Fruit fly (Drosophila melanogaster): ENCODE measurements around the gene CtsB.
A peak's percentile ranks its signal among the peaks of the same experiment; 100 is the strongest.

The CtsB gene

dm6 chrX:13805554-13805953 lies 23.6 kb upstream of the CtsB start:
- TF ChIP-seq CG17801 (GFP tag; optimal IDR thresholded peaks at IDR 0.05; ENCODE audit: partially characterized antibody) = no peak

dm6 chrX:13804398-13804797 lies 22.4 kb upstream of the CtsB start:
- no peak for TF ChIP-seq CG17801 (GFP tag; optimal IDR thresholded peaks at IDR 0.05; ENCODE audit: partially characterized antibody)

- TF ChIP-seq CG17801 (GFP tag; optimal IDR thresholded peaks at IDR 0.05; ENCODE audit: partially characterized antibody) = no peak
Observed at dm6 chrX:13800680-13801079, 18.7 kb upstream of the CtsB start.

- TF ChIP-seq CG17801 (GFP tag; optimal IDR thresholded peaks at IDR 0.05; ENCODE audit: partially characterized antibody) = no peak
Observed at dm6 chrX:13797538-13797937, 15.6 kb upstream of the CtsB start, which contains the start of gene CG10996. Gene CG10996, minus strand, starts transcription at chrX:13797638.

dm6 chrX:13792463-13792862 lies 10.5 kb upstream of the CtsB start:
- TF ChIP-seq CG17801 (GFP tag; optimal IDR thresholded peaks at IDR 0.05; ENCODE audit: partially characterized antibody) = no peak

dm6 chrX:13791011-13791410 lies 9.0 kb upstream of the CtsB start, which contains the start of gene CG10993:
Gene CG10993, minus strand, starts transcription at chrX:13791111.
- no peak for TF ChIP-seq CG17801 (GFP tag; optimal IDR thresholded peaks at IDR 0.05; ENCODE audit: partially characterized antibody)

- TF ChIP-seq CG17801 (GFP tag; optimal IDR thresholded peaks at IDR 0.05; ENCODE audit: partially characterized antibody) = no peak
Observed at dm6 chrX:13788973-13789682, 7.2 kb upstream of the CtsB start.

- TF ChIP-seq CG17801 (GFP tag; optimal IDR thresholded peaks at IDR 0.05; ENCODE audit: partially characterized antibody) = no peak
Observed at dm6 chrX:13787282-13787850, 5.4 kb upstream of the CtsB start.

dm6 chrX:13786037-13786667 lies 4.2 kb upstream of the CtsB start:
- no peak for TF ChIP-seq CG17801 (GFP tag; optimal IDR thresholded peaks at IDR 0.05; ENCODE audit: partially characterized antibody)

dm6 chrX:13783958-13784907 lies 2.3 kb upstream of the CtsB start:
- no peak for TF ChIP-seq CG17801 (GFP tag; optimal IDR thresholded peaks at IDR 0.05; ENCODE audit: partially characterized antibody)

dm6 chrX:13783534-13783949 lies 1.6 kb upstream of the CtsB start, which contains the start of gene inaE:
Gene inaE, plus strand, starts transcription at chrX:13783714.
- TF ChIP-seq CG17801 (GFP tag; optimal IDR thresholded peaks at IDR 0.05; ENCODE audit: partially characterized antibody) = peak; percentile 37

- TF ChIP-seq CG17801 (GFP tag; optimal IDR thresholded peaks at IDR 0.05; ENCODE audit: partially characterized antibody) = peak; percentile 78
Observed at dm6 chrX:13779696-13780095, 2.3 kb downstream of the CtsB start.

- TF ChIP-seq CG17801 (GFP tag; optimal IDR thresholded peaks at IDR 0.05; ENCODE audit: partially characterized antibody) = no peak
Observed at dm6 chrX:13778568-13778967, 3.4 kb downstream of the CtsB start.

- no peak for TF ChIP-seq CG17801 (GFP tag; optimal IDR thresholded peaks at IDR 0.05; ENCODE audit: partially characterized antibody)
Observed at dm6 chrX:13770768-13771167, 11.2 kb downstream of the CtsB start.

dm6 chrX:13766495-13766894 lies 15.5 kb downstream of the CtsB start:
- no peak for TF ChIP-seq CG17801 (GFP tag; optimal IDR thresholded peaks at IDR 0.05; ENCODE audit: partially characterized antibody)

Measured in ovary, adult (tissue).